Worm (Caenorhabditis elegans): ENCODE data around the gene dop-1.

DNA sequence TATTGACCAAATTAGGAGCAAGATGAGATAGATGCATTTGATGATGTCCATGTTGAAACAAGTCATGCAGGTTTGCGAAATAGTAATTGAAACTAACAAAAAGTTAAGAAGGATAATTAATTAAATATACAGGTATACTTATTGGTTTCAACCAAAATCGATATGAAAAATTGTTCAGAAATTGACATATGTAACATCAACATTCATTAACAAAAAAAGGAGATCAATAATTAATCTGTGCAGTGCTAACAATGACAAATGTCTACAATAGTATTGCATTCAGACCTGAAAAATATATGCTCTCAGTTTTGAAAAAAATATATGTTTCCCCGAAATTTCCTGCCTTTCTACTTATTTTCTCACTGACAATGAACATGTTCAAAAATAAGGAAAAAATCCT, 49.9 kb downstream of the dop-1 start, which contains the start of gene R160.4:
- TF ChIP-seq ama-1 (optimal IDR thresholded peaks at IDR 0.05), result no peak
- no peak for TF ChIP-seq irx-1 (tag; optimal IDR thresholded peaks at IDR 0.05)
- no peak for TF ChIP-seq fkh-10 (GFP tag; optimal IDR thresholded peaks at IDR 0.05)
- no peak for TF ChIP-seq lin-39 (tag; optimal IDR thresholded peaks at IDR 0.05)
- no peak for TF ChIP-seq ets-5 (GFP tag; IDR thresholded peaks at IDR 0.05)
- TF ChIP-seq zag-1 (tag; optimal IDR thresholded peaks at IDR 0.05), result no peak
- TF ChIP-seq hpl-2 (GFP tag; optimal IDR thresholded peaks at IDR 0.05), result no peak
- no peak for TF ChIP-seq rnt-1 (tag; optimal IDR thresholded peaks at IDR 0.05)
- TF ChIP-seq nhr-11 (tag; optimal IDR thresholded peaks at IDR 0.05), result no peak
- no peak for TF ChIP-seq snpc-4 (tag; optimal IDR thresholded peaks at IDR 0.05)
- TF ChIP-seq nhr-28 (tag; optimal IDR thresholded peaks at IDR 0.05), result no peak
